Worm (Caenorhabditis elegans): ENCODE data around the gene F17C11.6.

F17C11.6 gene

ce11 chrV:10958322-10958900 lies 3.5 kb downstream of the F17C11.6 start, which contains the start of gene pigt-1 (continued):
- TF ChIP-seq zfp-3 (GFP tag; conservative IDR thresholded peaks at IDR 0.05) (peak; percentile 77; the same call in 1 of the 2 replicates), ceh-82 (tag; optimal IDR thresholded peaks at IDR 0.05) (no peak), lin-1 (GFP tag; IDR thresholded peaks at IDR 0.05) (no peak), nhr-41 (GFP tag; IDR thresholded peaks at IDR 0.05) (no peak), unc-62 (GFP tag; optimal IDR thresholded peaks at IDR 0.05 in 1 of 2) (peak in 1 of 2 experiments; percentile 58), unc-62 (tag; optimal IDR thresholded peaks at IDR 0.05) (no peak), nhr-25 (tag; optimal IDR thresholded peaks at IDR 0.05; ENCODE audit: borderline replicate concordance, insufficient read depth) (no peak), daf-16 (GFP tag; optimal IDR thresholded peaks at IDR 0.05) (peak; percentile 5 to 8), daf-16 (tag; optimal IDR thresholded peaks at IDR 0.05) (peak; percentile 63), Y105C5A.15 (GFP tag; IDR thresholded peaks at IDR 0.05) (no peak), daf-12 (tag; optimal IDR thresholded peaks at IDR 0.05) (no peak), nhr-10 (tag; optimal IDR thresholded peaks at IDR 0.05) (no peak), unc-130 (GFP tag; optimal IDR thresholded peaks at IDR 0.05) (no peak), dmd-6 (GFP tag; IDR thresholded peaks at IDR 0.05) (no peak), rbr-2 (tag; optimal IDR thresholded peaks at IDR 0.05) (no peak), Y48G9A.11 (GFP tag; IDR thresholded peaks at IDR 0.05) (no peak), nhr-6 (tag; optimal IDR thresholded peaks at IDR 0.05) (no peak), nhr-102 (tag; optimal IDR thresholded peaks at IDR 0.05) (peak; percentile 15), nhr-42 (GFP tag; IDR thresholded peaks at IDR 0.05) (no peak), tag-97 (GFP tag; IDR thresholded peaks at IDR 0.05) (no peak), nhr-48 (tag; optimal IDR thresholded peaks at IDR 0.05) (no peak), ceh-20 (GFP tag; IDR thresholded peaks at IDR 0.05) (no peak), T20F7.1 (GFP tag; optimal IDR thresholded peaks at IDR 0.05) (peak; percentile 45), dve-1 (tag; optimal IDR thresholded peaks at IDR 0.05; ENCODE audit: insufficient read depth) (peak; percentile 39)

- no peak for TF ChIP-seq fkh-10 (GFP tag; optimal IDR thresholded peaks at IDR 0.05)
- peak; percentile 55 for TF ChIP-seq mes-2 (tag; optimal IDR thresholded peaks at IDR 0.05; ENCODE audit: poor library complexity, severe bottlenecking)
- no peak for TF ChIP-seq zag-1 (tag; optimal IDR thresholded peaks at IDR 0.05)
- TF ChIP-seq dve-1 (tag; optimal IDR thresholded peaks at IDR 0.05; ENCODE audit: insufficient read depth) = peak; percentile 29
- no peak for TF ChIP-seq nhr-10 (tag; optimal IDR thresholded peaks at IDR 0.05)
- peak; percentile 96 for TF ChIP-seq nhr-28 (tag; optimal IDR thresholded peaks at IDR 0.05)
- no peak for TF ChIP-seq daf-12 (tag; optimal IDR thresholded peaks at IDR 0.05)
- TF ChIP-seq zfp-2 (tag; optimal IDR thresholded peaks at IDR 0.05) = no peak
- no peak for TF ChIP-seq daf-16 (GFP tag; optimal IDR thresholded peaks at IDR 0.05)
- peak; percentile 64 for TF ChIP-seq daf-16 (tag; optimal IDR thresholded peaks at IDR 0.05)
- no peak for TF ChIP-seq nhr-237 (tag; optimal IDR thresholded peaks at IDR 0.05)
- no peak for TF ChIP-seq pha-4 (GFP tag; IDR thresholded peaks at IDR 0.05)
- peak; percentile 27 for TF ChIP-seq pha-4 (tag; optimal IDR thresholded peaks at IDR 0.05)
- TF ChIP-seq nhr-102 (tag; optimal IDR thresholded peaks at IDR 0.05) = no peak
- TF ChIP-seq dmd-6 (GFP tag; IDR thresholded peaks at IDR 0.05) = peak; percentile 77
- TF ChIP-seq mep-1 (tag; optimal IDR thresholded peaks at IDR 0.05) = peak; percentile 31
- peak; percentile 36 for TF ChIP-seq T20F7.1 (GFP tag; optimal IDR thresholded peaks at IDR 0.05)
- no peak for TF ChIP-seq snpc-4 (tag; optimal IDR thresholded peaks at IDR 0.05)
- peak; percentile 37 for TF ChIP-seq lin-38 (GFP tag; IDR thresholded peaks at IDR 0.05)
- TF ChIP-seq hlh-11 (tag; optimal IDR thresholded peaks at IDR 0.05) = peak; percentile 59
- TF ChIP-seq zip-2 (tag; optimal IDR thresholded peaks at IDR 0.05) = no peak
- peak; percentile 39 for TF ChIP-seq lin-13 (GFP tag; optimal IDR thresholded peaks at IDR 0.05)
- no peak for TF ChIP-seq daf-8 (GFP tag; IDR thresholded peaks at IDR 0.05)
- peak; percentile 9 for TF ChIP-seq mxl-3 (GFP tag; optimal IDR thresholded peaks at IDR 0.05)
- no peak for TF ChIP-seq nhr-42 (GFP tag; IDR thresholded peaks at IDR 0.05)
- peak; percentile 57 for TF ChIP-seq pqm-1 (tag; optimal IDR thresholded peaks at IDR 0.05)
- TF ChIP-seq nhr-77 (tag; optimal IDR thresholded peaks at IDR 0.05) = peak; percentile 14
These were observed 5.6 kb downstream of the F17C11.6 start, which contains the start of gene vps-36 for ce11 chrV:10960544-10960943. TSS of gene vps-36 (minus strand) at chrV:10960669.

All from whole organism, L4 larva.